Fruit fly (Drosophila melanogaster) whole organism, pupa: ENCODE data around the gene CG14459.

Experiments
- CG10348 ChIP-seq: fragments of 200-800 bp; sonication (Bioruptor generic); IDR thresholded peaks from 2 replicates; pipeline ENCODE4 v1.3.6; 2022; ENCODE audit warnings: missing biosample characterization, missing genetic modification characterization
- CG12605 ChIP-seq: fragments of 200-800 bp; sonication (Bioruptor generic); IDR thresholded peaks from 2 replicates; pipeline ENCODE4 v1.3.6; 2022; ENCODE audit warnings: missing biosample characterization, missing genetic modification characterization
- CG13204 ChIP-seq: fragments of 200-800 bp; sonication (Bioruptor generic); optimal IDR thresholded peaks from 2 replicates; lab custom pipeline; 2018; ENCODE audit warnings: missing biosample characterization, mild to moderate bottlenecking, missing genetic modification characterization, moderate library complexity
- CG14655 ChIP-seq: fragments of 200-800 bp; sonication (Bioruptor generic); optimal IDR thresholded peaks from 3 replicates; lab custom pipeline; 2017; ENCODE audit warnings: mild to moderate bottlenecking, missing biosample characterization, missing genetic modification reagents, missing genetic modification characterization
- CG15710 ChIP-seq: fragments of 200-800 bp; sonication (Bioruptor generic); optimal IDR thresholded peaks from 2 replicates; lab custom pipeline; 2018; ENCODE audit warnings: missing biosample characterization, mild to moderate bottlenecking, missing genetic modification characterization, moderate library complexity
- CG17806 ChIP-seq: fragments of 200-800 bp; sonication (Bioruptor generic); optimal IDR thresholded peaks from 2 replicates; lab custom pipeline; 2018; ENCODE audit warnings: missing biosample characterization, mild to moderate bottlenecking, missing genetic modification characterization, moderate library complexity
- CG32121 ChIP-seq: fragments of 200-800 bp; sonication (Bioruptor generic); IDR thresholded peaks from 2 replicates; pipeline ENCODE4 v1.3.6; 2022; ENCODE audit warnings: missing biosample characterization, missing genetic modification characterization
- CG34367 ChIP-seq: fragments of 200-800 bp; sonication (Bioruptor generic); optimal IDR thresholded peaks from 2 replicates; lab custom pipeline; 2018; ENCODE audit warnings: missing biosample characterization, mild to moderate bottlenecking, missing genetic modification characterization
- CG4496 ChIP-seq: fragments of 200-800 bp; sonication (Bioruptor generic); IDR thresholded peaks from 3 replicates; pipeline ENCODE4 v1.3.6; 2022; ENCODE audit warnings: missing biosample characterization, missing genetic modification characterization
- CG8159 ChIP-seq: fragments of 200-800 bp; sonication (Bioruptor generic); optimal IDR thresholded peaks from 3 replicates; lab custom pipeline; 2018; ENCODE audit warnings: missing biosample characterization, mild to moderate bottlenecking, missing genetic modification characterization, moderate library complexity
- CG8301 ChIP-seq: fragments of 200-800 bp; sonication (Bioruptor generic); optimal IDR thresholded peaks from 2 replicates; lab custom pipeline; 2018; ENCODE audit warnings: missing biosample characterization, mild to moderate bottlenecking, missing genetic modification characterization
- CG9948 ChIP-seq: fragments of 200-800 bp; sonication (Bioruptor generic); optimal IDR thresholded peaks from 2 replicates; lab custom pipeline; 2018; ENCODE audit warnings: missing biosample characterization, mild to moderate bottlenecking, missing genetic modification characterization, moderate library complexity
- D1 ChIP-seq: fragments of 200-800 bp; sonication (Bioruptor generic); optimal IDR thresholded peaks from 2 replicates; lab custom pipeline; 2018; ENCODE audit warnings: missing biosample characterization, mild to moderate bottlenecking, missing genetic modification characterization, moderate library complexity
- EcR ChIP-seq: fragments of 200-800 bp; sonication (Bioruptor generic); optimal IDR thresholded peaks from 3 replicates; lab custom pipeline; 2019; ENCODE audit warnings: missing biosample characterization, missing genetic modification characterization, mild to moderate bottlenecking, moderate library complexity, missing genetic modification reagents
- Ets98B ChIP-seq: fragments of 200-800 bp; sonication (Bioruptor generic); IDR thresholded peaks from 2 replicates; pipeline ENCODE4 v1.3.6; 2022; ENCODE audit warnings: missing biosample characterization, missing genetic modification characterization
- Pif1A ChIP-seq: fragments of 200-800 bp; sonication (Bioruptor generic); optimal IDR thresholded peaks from 3 replicates; lab custom pipeline; 2016; ENCODE audit warnings: missing biosample characterization, missing genetic modification characterization
- Pif1B ChIP-seq: fragments of 200-800 bp; sonication (Bioruptor generic); optimal IDR thresholded peaks from 3 replicates; lab custom pipeline; 2016; ENCODE audit warnings: missing biosample characterization, missing genetic modification characterization
- Snoo ChIP-seq: fragments of 200-800 bp; sonication (Bioruptor generic); optimal IDR thresholded peaks from 3 replicates; lab custom pipeline; 2017; ENCODE audit warnings: missing biosample characterization, mild to moderate bottlenecking, missing genetic modification characterization, inconsistent platforms
- fd96Ca ChIP-seq: fragments of 200-800 bp; sonication (Bioruptor generic); IDR thresholded peaks from 3 replicates; pipeline ENCODE4 v1.3.6; 2022; ENCODE audit warnings: missing biosample characterization, missing genetic modification characterization
- gl ChIP-seq: fragments of 200-800 bp; sonication (Bioruptor generic); optimal IDR thresholded peaks from 2 replicates; lab custom pipeline; 2018; ENCODE audit warnings: missing biosample characterization, mild to moderate bottlenecking, missing genetic modification characterization
- rn ChIP-seq: fragments of 200-800 bp; sonication (Bioruptor generic); IDR thresholded peaks from 2 replicates; pipeline ENCODE4 v1.3.6; 2022; ENCODE audit warnings: missing biosample characterization, missing genetic modification characterization

Gene CG14459

dm6 chr3L:22646863-22647262, 9.1 kb upstream of the CG14459 start, which contains the start of gene CG33768:
CG33768 (plus strand) TSS chr3L:22647163.
- TF ChIP-seq Ets98B (GFP tag; lab: Robert Waterston, UW) (no peak), fd96Ca (GFP tag; lab: Robert Waterston, UW) (no peak), CG9948 (no peak), rn (GFP tag; lab: Robert Waterston, UW) (no peak), CG13204 (GFP tag; lab: Kevin White, UChicago) (no peak), Snoo (tag; lab: Kevin White, UChicago) (no peak), CG8301 (tag; lab: Kevin White, UChicago) (no peak), CG8159 (tag; lab: Kevin White, UChicago) (no peak), Pif1A (GFP tag; lab: Kevin White, UChicago) (no peak), CG12605 (no peak), CG15710 (tag; lab: Kevin White, UChicago) (no peak), EcR (no peak), D1 (tag; lab: Kevin White, UChicago) (no peak), CG10348 (no peak), gl (tag; lab: Kevin White, UChicago) (no peak)

dm6 chr3L:22646007-22646406, 8.3 kb upstream of the CG14459 start, which contains the start of gene CG33767:
CG33767 (plus strand) TSS chr3L:22646307.
- no peak for TF ChIP-seq gl (tag; lab: Kevin White, UChicago)
- no peak for TF ChIP-seq CG9948
- TF ChIP-seq CG17806 (tag; lab: Kevin White, UChicago), result no peak
- TF ChIP-seq Pif1B (GFP tag; lab: Kevin White, UChicago), result no peak
- TF ChIP-seq CG10348, result no peak
- no peak for TF ChIP-seq CG8159 (tag; lab: Kevin White, UChicago)
- no peak for TF ChIP-seq D1 (tag; lab: Kevin White, UChicago)
- TF ChIP-seq, all 21 proteins: peak for 0

dm6 chr3L:22645327-22645726, 7.6 kb upstream of the CG14459 start, which contains the start of gene CG33766:
CG33766 (plus strand) TSS chr3L:22645627.
- TF ChIP-seq CG9948 (no peak), D1 (tag; lab: Kevin White, UChicago) (no peak), Snoo (tag; lab: Kevin White, UChicago) (no peak), CG32121 (GFP tag; lab: Robert Waterston, UW) (no peak), CG13204 (GFP tag; lab: Kevin White, UChicago) (no peak), rn (GFP tag; lab: Robert Waterston, UW) (no peak), gl (tag; lab: Kevin White, UChicago) (no peak), fd96Ca (GFP tag; lab: Robert Waterston, UW) (no peak), CG15710 (tag; lab: Kevin White, UChicago) (no peak), CG8159 (tag; lab: Kevin White, UChicago) (no peak), Pif1B (GFP tag; lab: Kevin White, UChicago) (no peak)
- TF ChIP-seq, all 21 proteins: peak for 0

dm6 chr3L:22642276-22642900, 4.7 kb upstream of the CG14459 start:
- no peak for TF ChIP-seq CG4496 (GFP tag; lab: Robert Waterston, UW)
- no peak for TF ChIP-seq CG13204 (GFP tag; lab: Kevin White, UChicago)
- no peak for TF ChIP-seq Ets98B (GFP tag; lab: Robert Waterston, UW)
- no peak for TF ChIP-seq CG8301 (tag; lab: Kevin White, UChicago)
- TF ChIP-seq rn (GFP tag; lab: Robert Waterston, UW), result no peak
- TF ChIP-seq gl (tag; lab: Kevin White, UChicago), result no peak
- TF ChIP-seq CG15710 (tag; lab: Kevin White, UChicago), result no peak
- TF ChIP-seq CG9948, result no peak
- no peak for TF ChIP-seq D1 (tag; lab: Kevin White, UChicago)
- TF ChIP-seq EcR, result no peak
- no peak for TF ChIP-seq CG12605
- no peak for TF ChIP-seq CG14655 (GFP tag; lab: Kevin White, UChicago)
- no peak for TF ChIP-seq CG17806 (tag; lab: Kevin White, UChicago)
- no peak for TF ChIP-seq fd96Ca (GFP tag; lab: Robert Waterston, UW)
- TF ChIP-seq CG8159 (tag; lab: Kevin White, UChicago), result no peak
- no peak for TF ChIP-seq Pif1A (GFP tag; lab: Kevin White, UChicago)
- TF ChIP-seq CG10348, result no peak
- no peak for TF ChIP-seq CG34367
- no peak for TF ChIP-seq Snoo (tag; lab: Kevin White, UChicago)
- TF ChIP-seq CG32121 (GFP tag; lab: Robert Waterston, UW), result no peak

- TF ChIP-seq D1 (tag; lab: Kevin White, UChicago) (no peak), rn (GFP tag; lab: Robert Waterston, UW) (no peak), CG4496 (GFP tag; lab: Robert Waterston, UW) (no peak), CG34367 (no peak)
These were observed 3.6 kb downstream of the CG14459 start for dm6 chr3L:22634111-22634510.

- TF ChIP-seq Ets98B (GFP tag; lab: Robert Waterston, UW) (no peak), CG10348 (no peak), CG9948 (no peak), D1 (tag; lab: Kevin White, UChicago) (no peak), CG15710 (tag; lab: Kevin White, UChicago) (no peak), EcR (no peak), CG4496 (GFP tag; lab: Robert Waterston, UW) (no peak), CG14655 (GFP tag; lab: Kevin White, UChicago) (no peak), Snoo (tag; lab: Kevin White, UChicago) (no peak), CG12605 (no peak)
These were observed 20.9 kb downstream of the CG14459 start for dm6 chr3L:22616784-22617183.
